Fruit fly (Drosophila melanogaster) S2 (cell line): ENCODE measurements around the gene Npc2c.

Experiments used
- CG8478 ChIP-seq: fragments of >200 bp; optimal IDR thresholded peaks from 2 replicates; lab custom pipeline; 2018
- CTCF ChIP-seq, 2 experiments: fragments of >200 bp; optimal IDR thresholded peaks; 2 replicates each; lab custom pipeline; 2018

DNA sequence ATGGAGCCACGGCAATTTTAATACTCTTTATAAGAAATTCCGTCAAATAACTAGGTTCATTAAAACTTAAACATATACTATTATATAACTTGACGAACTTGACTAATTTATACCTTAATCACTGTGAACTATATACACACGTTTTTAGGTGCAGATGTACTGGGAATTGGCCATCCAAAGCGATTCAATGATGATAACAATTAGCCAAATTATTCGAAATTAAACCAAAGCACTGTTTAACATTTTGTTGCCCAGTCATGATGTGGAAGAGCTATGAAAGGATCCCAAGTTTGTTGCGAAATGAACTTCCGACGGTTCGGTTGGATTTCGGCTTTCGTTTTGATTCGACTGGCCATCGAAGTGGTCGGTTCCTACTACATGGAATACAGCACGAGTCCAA lies 2.3 kb downstream of the Npc2c start, which contains the start of gene CG33630:
- TF ChIP-seq CTCF (optimal IDR thresholded peaks at IDR 0.05; lab: Kevin White, UChicago), result no peak
- no peak for TF ChIP-seq CG8478 (lab: Kevin White, UChicago)
